Worm (Caenorhabditis elegans) whole organism, L3 larva: ENCODE results near the gene sop-2.

Experiments used
- ama-1 ChIP-seq: fragments of 150-350 bp; optimal IDR thresholded peaks from 2 replicates; lab custom pipeline; 2018
- egl-27 ChIP-seq: sonication (generic microtip); optimal IDR thresholded peaks from 4 replicates; lab custom pipeline; 2017; ENCODE audit warnings: missing biosample characterization, missing genetic modification reagents, missing genetic modification characterization
- jun-1 ChIP-seq: fragments of 150-350 bp; optimal IDR thresholded peaks from 2 replicates; lab custom pipeline; 2014; ENCODE audit warnings: missing biosample characterization, missing genetic modification reagents, missing genetic modification characterization
- lin-39 ChIP-seq: fragments of 150-350 bp; optimal IDR thresholded peaks from 2 replicates; lab custom pipeline; 2018; ENCODE audit warnings: missing biosample characterization, missing genetic modification reagents, missing genetic modification characterization
- mdl-1 ChIP-seq: fragments of 150-350 bp; optimal IDR thresholded peaks from 2 replicates; lab custom pipeline; 2014; ENCODE audit warnings: missing biosample characterization, missing genetic modification characterization
- mml-1 ChIP-seq: fragments of 150-350 bp; sonication (generic microtip); optimal IDR thresholded peaks from 3 replicates; lab custom pipeline; 2014; ENCODE audit warnings: missing biosample characterization, missing genetic modification characterization
- nhr-23 ChIP-seq: fragments of 150-350 bp; optimal IDR thresholded peaks from 2 replicates; lab custom pipeline; 2014; ENCODE audit warnings: missing biosample characterization, missing genetic modification reagents, missing genetic modification characterization
- nhr-76 ChIP-seq: fragments of 150-350 bp; sonication (generic microtip); optimal IDR thresholded peaks from 5 replicates; lab custom pipeline; 2014; ENCODE audit warnings: missing biosample characterization, missing genetic modification characterization
- pha-4 ChIP-seq: fragments of 150-350 bp; optimal IDR thresholded peaks from 2 replicates; lab custom pipeline; 2014; ENCODE audit warnings: missing biosample characterization, missing genetic modification reagents, missing genetic modification characterization
- pqm-1 ChIP-seq: fragments of 150-350 bp; optimal IDR thresholded peaks from 2 replicates; lab custom pipeline; 2017; ENCODE audit warnings: missing biosample characterization, missing genetic modification characterization, inconsistent platforms
- snpc-4 ChIP-seq: fragments of 150-350 bp; optimal IDR thresholded peaks from 2 replicates; lab custom pipeline; 2014; ENCODE audit warnings: missing biosample characterization, missing genetic modification characterization
- unc-62 ChIP-seq: fragments of 150-350 bp; sonication (generic microtip); optimal IDR thresholded peaks from 4 replicates; lab custom pipeline; 2014; ENCODE audit warnings: missing biosample characterization, missing genetic modification reagents, missing genetic modification characterization
- ztf-11 ChIP-seq: fragments of 150-350 bp; optimal IDR thresholded peaks from 2 replicates; lab custom pipeline; 2014; ENCODE audit warnings: missing biosample characterization, missing genetic modification characterization

DNA sequence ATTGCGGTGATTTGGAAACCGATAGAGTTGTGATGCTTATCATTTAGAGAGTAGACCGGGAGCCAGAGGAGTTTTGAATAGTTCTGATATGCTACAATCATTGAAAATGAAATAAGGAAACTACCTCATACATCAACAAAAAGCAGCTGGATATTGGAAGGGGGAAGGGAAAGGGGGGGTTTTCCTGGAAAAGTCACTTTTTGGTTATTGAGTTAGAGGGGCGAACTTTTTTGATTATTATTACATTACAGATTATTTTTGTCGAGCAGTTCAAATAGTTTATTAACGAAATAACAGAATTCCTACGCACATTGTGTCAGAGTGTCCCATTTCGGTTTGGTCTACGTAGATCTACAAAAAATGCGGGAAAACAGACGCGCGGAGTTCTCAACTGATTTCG, 47.0 kb downstream of the sop-2 start, which contains the start of gene sre-42:
- TF ChIP-seq egl-27 (tag; lab: Kevin White, UChicago) (no peak), unc-62 (GFP tag; lab: Kevin White, UChicago) (no peak), pqm-1 (tag; lab: Kevin White, UChicago) (no peak), ztf-11 (tag; lab: Kevin White, UChicago) (no peak), ama-1 (lab: Kevin White, UChicago) (no peak), pha-4 (tag; lab: Kevin White, UChicago) (no peak), mdl-1 (tag; lab: Kevin White, UChicago) (no peak), nhr-23 (tag; lab: Kevin White, UChicago) (no peak), lin-39 (tag; lab: Kevin White, UChicago) (no peak), mml-1 (tag; lab: Kevin White, UChicago) (no peak), nhr-76 (tag; lab: Kevin White, UChicago) (no peak), snpc-4 (no peak), jun-1 (tag; lab: Kevin White, UChicago) (no peak)
